Fruit fly (Drosophila melanogaster) whole organism, wandering third instar larva: Measurements from ENCODE around the gene CG6791.

ENCODE experiments used
- Abd-B ChIP-seq: fragments of >200 bp; optimal IDR thresholded peaks from 2 replicates; lab custom pipeline; 2017; ENCODE audit warnings: missing biosample characterization, missing genetic modification characterization
- CG32264 ChIP-seq: fragments of 200-800 bp; sonication (Bioruptor generic); optimal IDR thresholded peaks from 2 replicates; lab custom pipeline; 2016; ENCODE audit warnings: missing biosample characterization, missing genetic modification characterization
- CG9705 ChIP-seq: fragments of 200-800 bp; sonication (Bioruptor generic); optimal IDR thresholded peaks from 2 replicates; lab custom pipeline; 2018; ENCODE audit warnings: missing biosample characterization, mild to moderate bottlenecking, missing genetic modification characterization
- CrebA ChIP-seq: fragments of 200-800 bp; sonication (Bioruptor generic); optimal IDR thresholded peaks from 2 replicates; lab custom pipeline; 2016; ENCODE audit warnings: missing biosample characterization, mild to moderate bottlenecking, missing genetic modification characterization, borderline replicate concordance
- Dfd ChIP-seq: fragments of >200 bp; optimal IDR thresholded peaks from 2 replicates; lab custom pipeline; 2017; ENCODE audit warnings: missing biosample characterization, missing genetic modification characterization
- Dif ChIP-seq: fragments of 200-275, 200-300 bp; sonication (Bioruptor generic); optimal IDR thresholded peaks from 2 replicates; lab custom pipeline; 2018; ENCODE audit warnings: missing biosample characterization, missing genetic modification characterization; ENCODE audit not compliant: partially characterized antibody
- GATAd ChIP-seq: sonication (Bioruptor generic); optimal IDR thresholded peaks from 2 replicates; lab custom pipeline; 2016; ENCODE audit warnings: missing biosample characterization, missing genetic modification characterization
- HLH106 ChIP-seq: fragments of 200-800 bp; optimal IDR thresholded peaks from 3 replicates; lab custom pipeline; 2019; ENCODE audit warnings: missing biosample characterization, mild to moderate bottlenecking, missing genetic modification characterization, moderate library complexity
- Hnf4 ChIP-seq: fragments of 200-800 bp; sonication (Bioruptor generic); optimal IDR thresholded peaks from 2 replicates; lab custom pipeline; 2016; ENCODE audit warnings: missing biosample characterization, mild to moderate bottlenecking, missing genetic modification characterization
- Hr78 ChIP-seq: fragments of >200 bp; optimal IDR thresholded peaks from 2 replicates; lab custom pipeline; 2017; ENCODE audit warnings: missing biosample characterization, missing genetic modification characterization
- Hr83 ChIP-seq: fragments of 200-300 bp; sonication (Bioruptor generic); optimal IDR thresholded peaks from 2 replicates; lab custom pipeline; 2016; ENCODE audit warnings: missing biosample characterization, mild to moderate bottlenecking, missing genetic modification characterization, moderate library complexity; ENCODE audit not compliant: poor library complexity, severe bottlenecking
- Jra ChIP-seq: sonication (Bioruptor generic); optimal IDR thresholded peaks from 2 replicates; lab custom pipeline; 2016; ENCODE audit warnings: missing biosample characterization, missing genetic modification characterization
- Mio ChIP-seq: sonication (Bioruptor generic); optimal IDR thresholded peaks from 2 replicates; lab custom pipeline; 2016; ENCODE audit warnings: missing biosample characterization, missing genetic modification characterization
- Myc ChIP-seq: fragments of >200 bp; optimal IDR thresholded peaks from 2 replicates; lab custom pipeline; 2017
- N ChIP-seq: fragments of >200 bp; optimal IDR thresholded peaks from 2 replicates; lab custom pipeline; 2018; ENCODE audit warnings: missing biosample characterization, missing external identifiers, missing genetic modification characterization
- OdsH ChIP-seq: fragments of 200-800 bp; sonication (Bioruptor generic); optimal IDR thresholded peaks from 2 replicates; lab custom pipeline; 2016; ENCODE audit warnings: missing biosample characterization, mild to moderate bottlenecking, missing genetic modification characterization
- Rel ChIP-seq, 2 experiments: fragments of 200-800 bp; sonication (Bioruptor generic) in 1 of 2; optimal IDR thresholded peaks; 2 replicates in 1 of 2; 3 replicates in 1 of 2; lab custom pipeline; 2016 to 2019; ENCODE audit warnings: mild to moderate bottlenecking in 2 of 2, missing biosample characterization in 2 of 2, missing genetic modification characterization in 2 of 2, moderate library complexity in 1 of 2
- Sp1 ChIP-seq: fragments of 200-800 bp; sonication (Bioruptor generic); optimal IDR thresholded peaks from 3 replicates; lab custom pipeline; 2019; ENCODE audit warnings: missing biosample characterization, mild to moderate bottlenecking, missing genetic modification characterization, moderate library complexity
- Vsx2 ChIP-seq: fragments of 200-300, 225-300 bp; sonication (Bioruptor generic); optimal IDR thresholded peaks from 2 replicates; lab custom pipeline; 2018; ENCODE audit warnings: missing biosample characterization, missing genetic modification characterization; ENCODE audit not compliant: partially characterized antibody
- br ChIP-seq: fragments of 200-800 bp; sonication (Bioruptor generic); optimal IDR thresholded peaks from 2 replicates; lab custom pipeline; 2016; ENCODE audit warnings: missing biosample characterization, missing genetic modification characterization
- brk ChIP-seq: fragments of 200-800 bp; sonication (Bioruptor generic); optimal IDR thresholded peaks from 2 replicates; lab custom pipeline; 2016; ENCODE audit warnings: missing biosample characterization, mild to moderate bottlenecking, missing genetic modification characterization
- dl ChIP-seq, 2 experiments: fragments of 175-275, 200-275 bp in 1 of 2; fragments of 200-275 bp in 1 of 2; sonication (Bioruptor generic); optimal IDR thresholded peaks; lab custom pipeline; 2018; ENCODE audit warnings: mild to moderate bottlenecking in 2 of 2, missing biosample characterization in 2 of 2, missing genetic modification characterization in 2 of 2, moderate library complexity in 2 of 2; ENCODE audit not compliant: partially characterized antibody in 2 of 2, insufficient read depth in 1 of 2
- dmrt93B ChIP-seq: fragments of 200-800 bp; sonication (Bioruptor generic); optimal IDR thresholded peaks from 2 replicates; lab custom pipeline; 2018; ENCODE audit warnings: missing biosample characterization, mild to moderate bottlenecking, missing genetic modification characterization
- dsf ChIP-seq: sonication (Bioruptor generic); optimal IDR thresholded peaks from 2 replicates; lab custom pipeline; 2016; ENCODE audit warnings: missing biosample characterization, missing genetic modification characterization, borderline replicate concordance
- ey ChIP-seq: fragments of 200-800 bp; sonication (Bioruptor generic); optimal IDR thresholded peaks from 2 replicates; lab custom pipeline; 2016; ENCODE audit warnings: missing biosample characterization, missing genetic modification characterization
- foxo ChIP-seq, 2 experiments: fragments of 200-800 bp; sonication (Bioruptor generic); optimal IDR thresholded peaks; 2 replicates in 1 of 2; 3 replicates in 1 of 2; lab custom pipeline; 2016 to 2017; ENCODE audit warnings: missing biosample characterization in 2 of 2, missing genetic modification characterization in 2 of 2
- fru ChIP-seq: fragments of 200-800 bp; sonication (Bioruptor generic); optimal IDR thresholded peaks from 3 replicates; lab custom pipeline; 2016; ENCODE audit warnings: missing biosample characterization, mild to moderate bottlenecking, missing genetic modification characterization
- h ChIP-seq: fragments of 200-800 bp; sonication (Bioruptor generic); optimal IDR thresholded peaks from 3 replicates; lab custom pipeline; 2016; ENCODE audit warnings: missing biosample characterization, mild to moderate bottlenecking, missing genetic modification characterization
- jim ChIP-seq: fragments of 175-275, 200-325 bp; sonication (Bioruptor generic); optimal IDR thresholded peaks from 2 replicates; lab custom pipeline; 2016; ENCODE audit warnings: missing biosample characterization, mild to moderate bottlenecking, missing genetic modification characterization
- lola ChIP-seq: fragments of >200 bp; optimal IDR thresholded peaks from 2 replicates; lab custom pipeline; 2017; ENCODE audit warnings: missing biosample characterization, missing genetic modification characterization
- pan ChIP-seq: fragments of >200 bp; optimal IDR thresholded peaks from 2 replicates; lab custom pipeline; 2017
- psq ChIP-seq: fragments of 200-800 bp; sonication (Bioruptor generic); optimal IDR thresholded peaks from 3 replicates; lab custom pipeline; 2017; ENCODE audit warnings: missing biosample characterization, mild to moderate bottlenecking, missing genetic modification characterization, moderate library complexity
- rgr ChIP-seq: fragments of 200-800 bp; sonication (Bioruptor generic); optimal IDR thresholded peaks from 3 replicates; lab custom pipeline; 2016; ENCODE audit warnings: missing biosample characterization, mild to moderate bottlenecking, missing genetic modification characterization
- sage ChIP-seq: fragments of 200-800 bp; sonication (Bioruptor generic); optimal IDR thresholded peaks from 2 replicates; lab custom pipeline; 2016; ENCODE audit warnings: missing biosample characterization, mild to moderate bottlenecking, missing genetic modification characterization
- sv ChIP-seq: fragments of 200-800 bp; sonication (Bioruptor generic); optimal IDR thresholded peaks from 3 replicates; lab custom pipeline; 2016; ENCODE audit warnings: missing biosample characterization, missing genetic modification characterization
- tai ChIP-seq: sonication (Bioruptor generic); optimal IDR thresholded peaks from 2 replicates; lab custom pipeline; 2016; ENCODE audit warnings: missing biosample characterization, missing genetic modification characterization
- usp ChIP-seq: fragments of >200 bp; optimal IDR thresholded peaks from 2 replicates; lab custom pipeline; 2017; ENCODE audit warnings: missing biosample characterization, missing genetic modification characterization
- woc ChIP-seq: sonication (Bioruptor generic); optimal IDR thresholded peaks from 2 replicates; lab custom pipeline; 2016; ENCODE audit warnings: missing biosample characterization, mild to moderate bottlenecking, missing genetic modification characterization

Gene CG6791

DNA sequence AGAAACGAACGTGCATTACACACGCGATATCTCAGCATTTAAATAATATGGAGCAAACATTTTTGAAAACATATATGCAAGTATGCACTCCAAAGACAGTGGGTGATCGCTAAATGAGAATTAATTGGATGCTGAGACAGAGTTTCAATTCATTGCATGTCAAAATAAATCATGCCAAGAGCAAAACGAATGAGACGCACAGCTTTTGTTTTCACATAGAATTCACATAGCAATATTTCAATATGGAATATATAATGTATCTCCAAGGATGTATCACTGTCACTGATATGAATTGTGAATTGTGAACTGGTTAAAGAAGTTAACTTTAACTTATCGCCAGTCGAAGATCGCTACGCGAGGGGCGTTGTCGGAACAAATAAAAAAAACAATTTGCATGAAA, 24.6 kb upstream of the CG6791 start (continued):
- TF ChIP-seq sv (no peak), Rel (GFP tag; optimal IDR thresholded peaks at IDR 0.05; lab: Kevin White, UChicago) (no peak), Rel (tag; optimal IDR thresholded peaks at IDR 0.05; lab: Kevin White, UChicago) (peak; percentile 21), rgr (GFP tag; lab: Kevin White, UChicago) (peak; percentile 58), psq (GFP tag; lab: Kevin White, UChicago) (peak; percentile 23), CrebA (no peak), Sp1 (peak; percentile 40), br (peak; percentile 59), dl (GFP tag; optimal IDR thresholded peaks at IDR 0.05; lab: Kevin White, UChicago; ENCODE audit: insufficient read depth in 1 of 2, partially characterized antibody in 2 of 2) (no peak), Hr78 (no peak), fru (peak; percentile 61), N (GFP tag; lab: Kevin White, UChicago) (no peak), Vsx2 (GFP tag; lab: Kevin White, UChicago) (no peak), usp (GFP tag; lab: Kevin White, UChicago) (no peak), OdsH (GFP tag; lab: Kevin White, UChicago) (peak; percentile 63), h (GFP tag; lab: Kevin White, UChicago) (peak; percentile 75)

DNA sequence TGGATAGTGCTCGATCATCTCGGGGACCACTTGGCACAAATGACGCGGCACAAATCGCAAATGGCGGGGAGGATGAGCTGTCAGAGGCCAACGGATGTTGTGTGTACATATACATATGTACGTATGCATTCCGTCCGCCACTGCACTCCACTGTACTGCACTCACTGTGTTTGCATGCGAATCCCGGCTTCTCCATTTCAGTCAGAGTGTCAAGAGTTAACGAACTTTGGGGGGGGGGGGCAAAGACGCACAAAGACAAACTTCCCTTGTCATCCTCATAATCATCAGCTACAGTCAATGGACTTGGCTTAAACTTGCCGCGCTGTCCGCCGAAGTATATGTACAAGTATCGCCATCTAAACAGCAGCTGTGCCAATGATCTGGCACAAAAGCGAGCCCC, 24.2 kb upstream of the CG6791 start:
- TF ChIP-seq Hr78, result no peak
- TF ChIP-seq dsf, result no peak
- TF ChIP-seq jim (GFP tag; lab: Kevin White, UChicago), result no peak
- TF ChIP-seq Vsx2 (GFP tag; lab: Kevin White, UChicago), result no peak

DNA sequence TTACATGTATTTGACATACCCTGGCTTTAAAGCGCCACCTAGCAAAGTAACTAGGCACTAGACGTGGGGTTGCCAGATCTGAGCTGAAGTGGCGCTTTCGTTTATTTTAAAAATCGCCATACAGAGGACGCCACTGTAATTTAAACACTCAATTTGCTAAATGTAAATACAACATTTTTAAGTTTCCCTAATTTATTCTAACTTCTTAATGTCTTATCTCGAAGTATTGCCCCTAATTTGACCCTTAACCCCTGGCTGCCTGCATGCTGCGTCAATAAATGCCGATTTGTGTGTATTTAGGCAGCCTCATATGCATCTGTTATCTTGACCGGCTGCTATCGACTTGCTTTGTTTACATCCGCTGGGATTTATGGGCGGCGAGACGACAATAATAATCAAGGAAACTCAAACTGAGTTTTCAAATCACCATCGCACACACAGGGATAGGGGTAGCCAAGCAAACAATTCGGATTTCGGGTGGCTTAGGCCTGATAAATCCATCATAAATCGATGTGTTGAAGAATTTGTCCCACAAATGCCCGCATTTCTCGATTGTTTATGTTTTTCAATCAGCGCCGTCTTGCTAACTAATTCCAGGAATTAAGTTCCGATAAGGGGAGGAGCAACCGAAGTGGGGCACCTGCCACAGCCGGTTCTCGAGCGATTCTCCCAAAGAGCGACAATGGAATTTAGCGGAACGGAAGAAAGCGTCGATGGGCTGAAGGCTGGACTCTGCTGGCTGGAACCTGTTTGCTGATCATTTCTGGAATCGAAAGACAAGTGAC, 23.5 kb upstream of the CG6791 start:
- TF ChIP-seq Rel (GFP tag; optimal IDR thresholded peaks at IDR 0.05; lab: Kevin White, UChicago) (no peak), Rel (tag; optimal IDR thresholded peaks at IDR 0.05; lab: Kevin White, UChicago) (no peak), Jra (no peak), dmrt93B (GFP tag; lab: Kevin White, UChicago) (peak; percentile 17), Mio (no peak), sage (GFP tag; lab: Kevin White, UChicago) (no peak), GATAd (GFP tag; lab: Kevin White, UChicago) (no peak), Dif (no peak), Hr78 (no peak), h (GFP tag; lab: Kevin White, UChicago) (peak; percentile 63), HLH106 (tag; lab: Kevin White, UChicago) (peak; percentile 49), N (GFP tag; lab: Kevin White, UChicago) (no peak), dsf (no peak), tai (GFP tag; lab: Kevin White, UChicago) (peak; percentile 74), lola (GFP tag; lab: Kevin White, UChicago) (no peak), Myc (lab: Kevin White, UChicago) (peak; percentile 75), dl (GFP tag; optimal IDR thresholded peaks at IDR 0.05; lab: Kevin White, UChicago; ENCODE audit: insufficient read depth in 1 of 2, partially characterized antibody in 2 of 2) (no peak), usp (GFP tag; lab: Kevin White, UChicago) (no peak), foxo (GFP tag; optimal IDR thresholded peaks at IDR 0.05; lab: Kevin White, UChicago) (peak in 1 of 2 experiments; percentile 27), br (peak; percentile 21), CG32264 (GFP tag; lab: Kevin White, UChicago) (no peak), jim (GFP tag; lab: Kevin White, UChicago) (no peak), Vsx2 (GFP tag; lab: Kevin White, UChicago) (no peak), Abd-B (no peak), ey (GFP tag; lab: Kevin White, UChicago) (peak; percentile 47), fru (no peak), woc (GFP tag; lab: Kevin White, UChicago) (no peak), brk (GFP tag; lab: Kevin White, UChicago) (no peak), CG9705 (GFP tag; lab: Kevin White, UChicago) (peak; percentile 0), CrebA (no peak), psq (GFP tag; lab: Kevin White, UChicago) (peak; percentile 40), rgr (GFP tag; lab: Kevin White, UChicago) (peak; percentile 67), Sp1 (no peak), pan (lab: Kevin White, UChicago) (no peak), Dfd (GFP tag; lab: Kevin White, UChicago) (no peak), OdsH (GFP tag; lab: Kevin White, UChicago) (peak; percentile 63), Hnf4 (GFP tag; lab: Kevin White, UChicago) (peak; percentile 62), sv (peak; percentile 61), Hr83 (GFP tag; lab: Kevin White, UChicago) (peak; percentile 52)
